Fruit fly (Drosophila melanogaster): Measurements from ENCODE around the gene CG10077.

CG10077 gene

dm6 chr3L:6971298-6971697 lies 15.6 kb upstream of the CG10077 start:
- TF ChIP-seq psq (optimal IDR thresholded peaks at IDR 0.05) (no peak), Sin3A (optimal IDR thresholded peaks at IDR 0.05) (no peak), h (optimal IDR thresholded peaks at IDR 0.05) (no peak), Myc (optimal IDR thresholded peaks at IDR 0.05) (no peak), insv (optimal IDR thresholded peaks at IDR 0.05) (no peak), ttk (optimal IDR thresholded peaks at IDR 0.05) (no peak)

DNA sequence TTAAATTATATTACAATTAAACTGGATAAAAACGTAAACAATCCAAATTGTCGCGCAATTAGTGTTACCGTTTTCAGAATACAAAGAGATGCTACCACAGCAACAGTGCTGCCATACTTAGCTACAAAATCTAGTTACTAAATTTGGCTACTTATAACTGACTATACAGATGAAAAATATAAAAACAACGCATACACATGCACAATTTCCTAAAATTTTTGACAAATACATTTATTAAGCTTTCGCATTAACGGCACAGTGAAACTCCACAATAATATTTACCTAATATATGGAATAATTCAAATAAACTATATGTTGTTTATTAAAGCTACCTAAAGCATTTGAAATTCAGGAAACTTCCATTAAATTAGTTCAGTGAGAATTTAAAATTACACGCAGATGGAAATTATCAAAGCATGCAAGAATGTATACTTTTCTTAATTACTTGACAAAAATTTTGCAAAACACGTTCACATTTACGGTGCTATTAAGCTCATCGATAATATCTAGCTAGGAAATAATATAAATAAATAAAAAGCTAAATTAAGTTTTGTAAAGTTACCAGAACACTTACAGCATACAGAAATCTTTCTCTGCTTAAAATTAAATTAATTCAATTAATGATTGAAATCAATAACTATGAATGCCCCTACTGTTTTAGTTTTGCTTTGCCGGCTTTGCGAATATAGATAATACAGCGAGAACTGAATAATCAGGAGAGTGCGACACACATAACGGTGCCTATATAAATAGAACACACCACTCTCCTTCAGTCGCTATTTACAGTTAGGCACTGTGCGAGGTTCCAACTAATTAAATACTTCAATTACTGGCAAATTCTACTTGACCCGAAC lies 13.5 kb upstream of the CG10077 start, which contains the start of the genes Mis12 and CG9953:
Gene Mis12 (minus strand): TSS at position 88 of the 854 bp plus-strand sequence.
Gene CG9953 (plus strand): TSS at position 698 of the 854 bp plus-strand sequence.
- TF ChIP-seq Sin3A (optimal IDR thresholded peaks at IDR 0.05) = no peak
- TF ChIP-seq h (optimal IDR thresholded peaks at IDR 0.05) = no peak
- no peak for TF ChIP-seq psq (optimal IDR thresholded peaks at IDR 0.05)
- no peak for TF ChIP-seq Myc (optimal IDR thresholded peaks at IDR 0.05)
- no peak for TF ChIP-seq insv (optimal IDR thresholded peaks at IDR 0.05)
- TF ChIP-seq ttk (optimal IDR thresholded peaks at IDR 0.05) = no peak

- TF ChIP-seq ttk (optimal IDR thresholded peaks at IDR 0.05) = no peak
- no peak for TF ChIP-seq insv (optimal IDR thresholded peaks at IDR 0.05)
- TF ChIP-seq Sin3A (optimal IDR thresholded peaks at IDR 0.05) = no peak
- no peak for TF ChIP-seq psq (optimal IDR thresholded peaks at IDR 0.05)
- TF ChIP-seq h (optimal IDR thresholded peaks at IDR 0.05) = no peak
- no peak for TF ChIP-seq Myc (optimal IDR thresholded peaks at IDR 0.05)
Observed at dm6 chr3L:6967797-6968196, 12.1 kb upstream of the CG10077 start, which contains the start of gene CG10064. CG10064 (minus strand) TSS chr3L:6967897.

DNA sequence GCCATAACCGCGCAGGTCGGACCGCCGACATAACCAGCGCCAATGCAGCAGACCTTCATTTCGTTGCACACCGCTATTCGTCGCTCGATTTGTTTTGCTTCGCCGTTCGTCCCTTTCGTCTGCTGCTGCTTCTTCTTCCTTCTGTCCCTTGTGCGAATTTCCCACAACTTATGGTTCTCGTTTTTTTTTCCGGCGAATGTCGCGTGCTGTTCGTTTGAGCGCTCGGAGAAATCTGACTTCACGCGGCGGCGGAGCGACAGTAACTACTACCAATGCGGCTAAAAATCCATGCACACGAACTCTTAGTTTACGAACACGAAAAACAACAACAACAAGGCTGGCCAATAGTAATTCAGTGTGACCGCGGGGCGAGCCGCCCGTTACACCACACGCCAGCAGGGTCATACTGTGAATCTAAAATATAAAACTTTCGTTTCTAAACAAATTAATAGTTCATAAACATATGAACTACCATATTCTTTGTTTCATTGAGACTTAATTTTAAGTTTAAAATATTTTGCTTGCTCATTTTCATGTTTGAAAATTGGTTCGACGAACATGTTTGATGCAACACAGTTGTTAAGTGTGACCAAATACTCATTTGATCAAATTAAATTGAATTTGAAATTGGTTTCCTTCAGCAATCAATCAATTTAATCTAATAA lies 8.9 kb upstream of the CG10077 start, which contains the start of gene sgl:
Gene sgl (minus strand): TSS at position 271 of the 665 bp plus-strand sequence.
- no peak for TF ChIP-seq insv (optimal IDR thresholded peaks at IDR 0.05)
- no peak for TF ChIP-seq Sin3A (optimal IDR thresholded peaks at IDR 0.05)
- TF ChIP-seq h (optimal IDR thresholded peaks at IDR 0.05) = no peak
- TF ChIP-seq ttk (optimal IDR thresholded peaks at IDR 0.05) = no peak
- TF ChIP-seq psq (optimal IDR thresholded peaks at IDR 0.05) = no peak
- TF ChIP-seq Myc (optimal IDR thresholded peaks at IDR 0.05) = no peak

- TF ChIP-seq ttk (optimal IDR thresholded peaks at IDR 0.05) (no peak), Sin3A (optimal IDR thresholded peaks at IDR 0.05) (no peak), insv (optimal IDR thresholded peaks at IDR 0.05) (no peak), psq (optimal IDR thresholded peaks at IDR 0.05) (no peak), h (optimal IDR thresholded peaks at IDR 0.05) (no peak), Myc (optimal IDR thresholded peaks at IDR 0.05) (no peak)
Observed at dm6 chr3L:6963792-6964487, 8.2 kb upstream of the CG10077 start.

dm6 chr3L:6963175-6963574 lies 7.5 kb upstream of the CG10077 start:
- TF ChIP-seq Myc (optimal IDR thresholded peaks at IDR 0.05) (no peak), psq (optimal IDR thresholded peaks at IDR 0.05) (no peak), Sin3A (optimal IDR thresholded peaks at IDR 0.05) (no peak), insv (optimal IDR thresholded peaks at IDR 0.05) (no peak), h (optimal IDR thresholded peaks at IDR 0.05) (no peak), ttk (optimal IDR thresholded peaks at IDR 0.05) (no peak)

dm6 chr3L:6961992-6962570 lies 6.4 kb upstream of the CG10077 start:
- TF ChIP-seq Myc (optimal IDR thresholded peaks at IDR 0.05) (no peak), psq (optimal IDR thresholded peaks at IDR 0.05) (no peak), Sin3A (optimal IDR thresholded peaks at IDR 0.05) (no peak), h (optimal IDR thresholded peaks at IDR 0.05) (no peak), ttk (optimal IDR thresholded peaks at IDR 0.05) (no peak), insv (optimal IDR thresholded peaks at IDR 0.05) (no peak)

DNA sequence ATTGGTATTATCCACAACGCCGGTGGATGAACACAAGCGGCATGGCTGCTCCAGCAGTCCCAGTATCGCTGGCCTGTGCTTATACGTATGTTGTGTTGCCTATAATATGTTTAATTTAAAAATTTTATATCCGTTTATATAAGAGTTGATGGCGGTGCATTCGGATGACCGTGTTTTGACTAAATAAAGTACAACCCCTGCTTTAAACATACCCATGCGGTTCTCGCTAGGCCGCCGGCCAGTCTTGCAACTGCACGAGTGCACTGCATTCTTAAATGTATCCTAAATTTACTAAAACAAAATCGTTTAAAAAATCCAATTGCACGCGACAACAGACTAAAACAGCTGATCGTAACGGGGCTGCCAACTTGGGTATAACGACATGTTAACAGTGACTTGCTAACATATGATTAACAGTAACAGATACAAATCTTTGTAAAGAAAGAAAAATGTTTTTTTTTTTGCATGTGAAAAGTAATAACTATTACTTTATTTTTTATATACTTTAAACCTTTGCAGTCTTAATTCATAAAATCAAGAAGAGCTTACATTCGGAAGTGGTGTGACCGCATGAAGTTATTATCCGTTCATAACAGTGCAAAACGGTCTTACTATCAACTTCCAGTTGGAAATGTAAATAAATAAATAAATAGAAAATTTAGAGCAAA lies 2.2 kb upstream of the CG10077 start, which contains the start of the genes Uqcc1 and Surf1:
Gene Uqcc1 (minus strand): TSS at position 356 of the 668 bp plus-strand sequence.
Gene Surf1 (plus strand): TSS at position 594 of the 668 bp plus-strand sequence.
- TF ChIP-seq Myc (optimal IDR thresholded peaks at IDR 0.05) (no peak), ttk (optimal IDR thresholded peaks at IDR 0.05) (no peak), psq (optimal IDR thresholded peaks at IDR 0.05) (no peak), insv (optimal IDR thresholded peaks at IDR 0.05) (no peak), h (optimal IDR thresholded peaks at IDR 0.05) (no peak), Sin3A (optimal IDR thresholded peaks at IDR 0.05) (no peak)

dm6 chr3L:6947188-6947971 lies 8.3 kb downstream of the CG10077 start:
- TF ChIP-seq psq (optimal IDR thresholded peaks at IDR 0.05) = no peak

- no peak for TF ChIP-seq h (optimal IDR thresholded peaks at IDR 0.05)
- TF ChIP-seq Myc (optimal IDR thresholded peaks at IDR 0.05) = no peak
- no peak for TF ChIP-seq ttk (optimal IDR thresholded peaks at IDR 0.05)
- no peak for TF ChIP-seq Sin3A (optimal IDR thresholded peaks at IDR 0.05)
- no peak for TF ChIP-seq psq (optimal IDR thresholded peaks at IDR 0.05)
- no peak for TF ChIP-seq insv (optimal IDR thresholded peaks at IDR 0.05)
Observed at dm6 chr3L:6945357-6945756, 10.3 kb downstream of the CG10077 start.
